Fruit fly (Drosophila melanogaster): Measurements from ENCODE around the gene SMC3.

Gene SMC3

DNA sequence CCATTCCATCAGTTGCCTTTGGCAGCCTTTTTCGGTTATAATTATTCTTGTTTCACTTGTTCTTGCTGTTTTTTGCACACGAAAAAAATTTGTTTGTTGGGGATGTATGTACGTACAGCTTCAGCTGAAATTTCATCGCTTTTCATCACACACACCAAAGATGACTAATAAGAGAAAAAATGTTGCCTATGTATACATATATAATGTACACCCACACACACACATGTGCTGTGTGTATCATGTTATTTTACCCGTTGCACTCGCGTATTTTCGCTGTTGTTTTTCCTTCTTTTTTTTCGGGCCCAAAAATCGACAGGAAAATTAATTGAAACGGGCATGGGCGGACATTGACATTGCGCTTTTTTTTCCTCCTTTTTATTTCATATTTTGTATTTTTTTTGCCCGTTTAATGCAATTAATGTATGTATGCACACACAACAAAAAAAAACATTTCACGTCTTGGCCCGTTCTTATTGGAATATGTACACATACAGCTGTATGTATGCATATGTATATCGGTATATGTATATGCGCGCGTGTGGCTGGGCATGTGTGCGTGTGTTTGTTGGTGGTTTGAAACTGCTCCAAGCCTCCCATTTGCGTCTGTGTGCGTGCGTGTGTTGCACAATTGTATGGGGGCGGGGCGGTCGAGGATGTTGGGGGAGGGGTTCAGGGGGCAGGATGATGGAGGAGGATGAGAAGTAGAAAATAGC is 6.9 kb downstream of the SMC3 start:
- TF ChIP-seq spab (GFP tag; optimal IDR thresholded peaks at IDR 0.05) (peak; percentile 32), CG11762 (GFP tag; optimal IDR thresholded peaks at IDR 0.05; ENCODE audit: insufficient read depth) (no peak), eg (GFP tag; IDR thresholded peaks at IDR 0.05) (no peak), CG6276 (GFP tag; optimal IDR thresholded peaks at IDR 0.05) (peak; percentile 32), Gug (GFP tag; IDR thresholded peaks at IDR 0.05) (no peak), CG9139 (GFP tag; optimal IDR thresholded peaks at IDR 0.05) (peak; percentile 30), CG16779 (tag; optimal IDR thresholded peaks at IDR 0.05) (peak; percentile 25), dsx (GFP tag; optimal IDR thresholded peaks at IDR 0.05; ENCODE audit: poor library complexity, severe bottlenecking) (no peak), net (GFP tag; optimal IDR thresholded peaks at IDR 0.05) (peak; percentile 24), fd59A (GFP tag; optimal IDR thresholded peaks at IDR 0.05) (peak; percentile 13), Sox14 (GFP tag; optimal IDR thresholded peaks at IDR 0.05) (peak; percentile 1), CG7368 (GFP tag; optimal IDR thresholded peaks at IDR 0.05) (no peak), Sox102F (GFP tag; optimal IDR thresholded peaks at IDR 0.05) (no peak), CG11902 (GFP tag; optimal IDR thresholded peaks at IDR 0.05) (no peak), CG6808 (GFP tag; optimal IDR thresholded peaks at IDR 0.05) (peak; percentile 33), Eip75B (GFP tag; optimal IDR thresholded peaks at IDR 0.05) (peak; percentile 21), Eip78C (GFP tag) (peak; percentile 82), Hr39 (GFP tag; optimal IDR thresholded peaks at IDR 0.05) (no peak), ss (GFP tag; optimal IDR thresholded peaks at IDR 0.05) (peak; percentile 30 to 65), CG10669 (GFP tag; optimal IDR thresholded peaks at IDR 0.05) (peak; percentile 19)

DNA sequence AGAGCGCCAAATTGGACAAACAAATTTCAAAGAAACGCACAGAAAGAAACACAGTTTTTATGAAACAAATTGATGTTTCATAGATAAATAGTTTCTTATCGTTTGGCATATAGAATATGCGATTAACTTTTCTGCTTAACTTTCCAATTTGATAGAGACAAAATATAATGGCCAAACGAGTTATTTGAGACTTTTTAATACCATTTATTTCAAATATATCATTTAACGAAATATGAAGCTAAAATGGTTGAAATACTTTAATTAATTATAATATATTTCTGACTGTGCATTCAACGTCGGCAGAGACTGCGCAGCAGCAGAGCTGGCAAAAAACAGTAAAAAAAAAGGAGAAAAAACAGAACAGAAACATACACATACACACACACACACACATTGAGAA is 7.7 kb downstream of the SMC3 start:
- peak; percentile 17 for TF ChIP-seq lz (GFP tag; optimal IDR thresholded peaks at IDR 0.05)
- no peak for TF ChIP-seq CG8319 (GFP tag; optimal IDR thresholded peaks at IDR 0.05)
- TF ChIP-seq acj6 (GFP tag; optimal IDR thresholded peaks at IDR 0.05), result peak; percentile 18
- TF ChIP-seq Eip75B (GFP tag; optimal IDR thresholded peaks at IDR 0.05), result peak; percentile 38
- no peak for TF ChIP-seq Gug (GFP tag; IDR thresholded peaks at IDR 0.05)
- TF ChIP-seq vri (GFP tag; optimal IDR thresholded peaks at IDR 0.05), result no peak
- 0 out of 3 replicates have a peak, but pooled peaks have one; percentile 31 for TF ChIP-seq eg (GFP tag; IDR thresholded peaks at IDR 0.05)
- peak; percentile 39 for TF ChIP-seq pdm3 (GFP tag; optimal IDR thresholded peaks at IDR 0.05)
- TF ChIP-seq Hr4 (GFP tag; optimal IDR thresholded peaks at IDR 0.05), result peak; percentile 42
- TF ChIP-seq CG8632 (GFP tag; optimal IDR thresholded peaks at IDR 0.05), result peak; percentile 20
- TF ChIP-seq CG9139 (GFP tag; optimal IDR thresholded peaks at IDR 0.05), result no peak
- TF ChIP-seq CG32006 (GFP tag; optimal IDR thresholded peaks at IDR 0.05), result peak; percentile 54
- peak; percentile 42 for TF ChIP-seq Met (GFP tag; optimal IDR thresholded peaks at IDR 0.05)
- TF ChIP-seq Ets96B (tag; optimal IDR thresholded peaks at IDR 0.05), result peak; percentile 36
- no peak for TF ChIP-seq CG11762 (GFP tag; optimal IDR thresholded peaks at IDR 0.05; ENCODE audit: insufficient read depth)
- no peak for TF ChIP-seq OdsH (GFP tag; optimal IDR thresholded peaks at IDR 0.05)
- TF ChIP-seq dsx (GFP tag; optimal IDR thresholded peaks at IDR 0.05; ENCODE audit: poor library complexity, severe bottlenecking), result no peak
- TF ChIP-seq achi (GFP tag; optimal IDR thresholded peaks at IDR 0.05), result peak; percentile 45
- TF ChIP-seq Blimp-1 (GFP tag; optimal IDR thresholded peaks at IDR 0.05), result no peak
- TF ChIP-seq CG31627 (GFP tag; optimal IDR thresholded peaks at IDR 0.05), result no peak
- TF ChIP-seq svp (GFP tag), result no peak
- no peak for TF ChIP-seq CG7368 (GFP tag; optimal IDR thresholded peaks at IDR 0.05)
- no peak for TF ChIP-seq Lpt (GFP tag; optimal IDR thresholded peaks at IDR 0.05)
- TF ChIP-seq esn (GFP tag; optimal IDR thresholded peaks at IDR 0.05), result peak; percentile 30
- no peak for TF ChIP-seq salr (GFP tag; optimal IDR thresholded peaks at IDR 0.05)
- TF ChIP-seq net (GFP tag; optimal IDR thresholded peaks at IDR 0.05), result no peak
- TF ChIP-seq CG6854 (GFP tag; optimal IDR thresholded peaks at IDR 0.05), result no peak
- peak; percentile 36 for TF ChIP-seq topi (GFP tag; optimal IDR thresholded peaks at IDR 0.05)
- TF ChIP-seq CG11294 (GFP tag; IDR thresholded peaks at IDR 0.05), result no peak
- TF ChIP-seq CG1621 (tag; optimal IDR thresholded peaks at IDR 0.05), result no peak
- peak; percentile 61 for TF ChIP-seq CG8119 (GFP tag; IDR thresholded peaks at IDR 0.05)
- TF ChIP-seq CG3919 (GFP tag; optimal IDR thresholded peaks at IDR 0.05), result peak; percentile 35
- no peak for TF ChIP-seq CG3032 (tag; optimal IDR thresholded peaks at IDR 0.05)
- TF ChIP-seq CG4318 (GFP tag; optimal IDR thresholded peaks at IDR 0.05), result no peak
- no peak for TF ChIP-seq Hr38 (GFP tag; optimal IDR thresholded peaks at IDR 0.05)
- TF ChIP-seq Sox14 (GFP tag; optimal IDR thresholded peaks at IDR 0.05), result no peak
- TF ChIP-seq spab (GFP tag; optimal IDR thresholded peaks at IDR 0.05), result no peak
- no peak for TF ChIP-seq dac (GFP tag; optimal IDR thresholded peaks at IDR 0.05)

All from whole organism, prepupa.